Fruit fly (Drosophila melanogaster) whole organism, embryonic: Measurements from ENCODE around the gene CG6569.

Source experiments
- Bgb ChIP-seq: fragments of 200-800 bp; sonication (Bioruptor generic); IDR thresholded peaks from 2 replicates; pipeline ENCODE4 v1.3.6; 2022; ENCODE audit warnings: missing biosample characterization, missing genetic modification characterization; ENCODE audit not compliant: partially characterized antibody
- Blimp-1 ChIP-seq: fragments of 200-800 bp; sonication (Bioruptor generic); optimal IDR thresholded peaks from 3 replicates; lab custom pipeline; 2018; ENCODE audit warnings: missing biosample characterization, missing genetic modification characterization, mild to moderate bottlenecking, moderate library complexity, missing genetic modification reagents
- CG11560 ChIP-seq: fragments of 200-800 bp; sonication (Bioruptor generic); IDR thresholded peaks from 3 replicates; pipeline ENCODE4 v1.3.6; 2022; ENCODE audit warnings: missing biosample characterization, missing genetic modification characterization
- CG12104 ChIP-seq: fragments of 200-800 bp; sonication (Bioruptor generic); optimal IDR thresholded peaks from 3 replicates; lab custom pipeline; 2016; ENCODE audit warnings: missing biosample characterization, missing genetic modification characterization
- CG12155 ChIP-seq: fragments of 200-800 bp; sonication (Bioruptor generic); optimal IDR thresholded peaks from 3 replicates; lab custom pipeline; 2016; ENCODE audit warnings: missing biosample characterization, missing genetic modification characterization
- CG14710 ChIP-seq: fragments of 200-800 bp; sonication (Bioruptor generic); optimal IDR thresholded peaks from 3 replicates; lab custom pipeline; 2019; ENCODE audit warnings: missing biosample characterization, mild to moderate bottlenecking, missing genetic modification characterization, moderate library complexity
- CG15269 ChIP-seq: fragments of 200-800 bp; sonication (Bioruptor generic); optimal IDR thresholded peaks from 2 replicates; lab custom pipeline; 2018; ENCODE audit warnings: missing biosample characterization, mild to moderate bottlenecking, missing genetic modification characterization, moderate library complexity
- CG17361 ChIP-seq: fragments of 200-800 bp; sonication (Bioruptor generic); IDR thresholded peaks from 3 replicates; pipeline ENCODE4 v1.3.6; 2022; ENCODE audit warnings: missing biosample characterization, missing genetic modification characterization
- CG17385 ChIP-seq: fragments of 200-800 bp; sonication (Bioruptor generic); optimal IDR thresholded peaks from 3 replicates; lab custom pipeline; 2018; ENCODE audit warnings: missing biosample characterization, mild to moderate bottlenecking, missing genetic modification characterization
- CG17568 ChIP-seq: fragments of 200-800 bp; sonication (Bioruptor generic); optimal IDR thresholded peaks from 2 replicates; lab custom pipeline; 2018; ENCODE audit warnings: missing biosample characterization, mild to moderate bottlenecking, missing genetic modification characterization, moderate library complexity
- CG17829 ChIP-seq: fragments of 200-800 bp; optimal IDR thresholded peaks from 2 replicates; lab custom pipeline; 2019; ENCODE audit warnings: missing biosample characterization, mild to moderate bottlenecking, missing genetic modification characterization, moderate library complexity
- CG18262 ChIP-seq: fragments of 200-800 bp; optimal IDR thresholded peaks from 3 replicates; lab custom pipeline; 2019; ENCODE audit warnings: missing biosample characterization, mild to moderate bottlenecking, missing genetic modification characterization, moderate library complexity
- CG2120 ChIP-seq: fragments of 200-800 bp; sonication (Bioruptor generic); optimal IDR thresholded peaks from 3 replicates; lab custom pipeline; 2016; ENCODE audit warnings: missing biosample characterization, missing genetic modification characterization
- CG2712 ChIP-seq: fragments of 200-800 bp; optimal IDR thresholded peaks from 3 replicates; lab custom pipeline; 2019; ENCODE audit warnings: missing biosample characterization, mild to moderate bottlenecking, missing genetic modification characterization, moderate library complexity
- CG30403 ChIP-seq: fragments of 200-800 bp; sonication (Bioruptor generic); optimal IDR thresholded peaks from 3 replicates; lab custom pipeline; 2016; ENCODE audit warnings: missing biosample characterization, missing genetic modification characterization
- CG31365 ChIP-seq: fragments of 200-800 bp; sonication (Bioruptor generic); optimal IDR thresholded peaks from 2 replicates; lab custom pipeline; 2018; ENCODE audit warnings: missing biosample characterization, mild to moderate bottlenecking, missing genetic modification characterization
- CG3163 ChIP-seq: fragments of 200-800 bp; sonication (Bioruptor generic); optimal IDR thresholded peaks from 3 replicates; lab custom pipeline; 2016; ENCODE audit warnings: missing biosample characterization, missing genetic modification characterization
- CG3281 ChIP-seq: fragments of 200-800 bp; sonication (Bioruptor generic); optimal IDR thresholded peaks from 3 replicates; lab custom pipeline; 2017; ENCODE audit warnings: missing biosample characterization, mild to moderate bottlenecking, missing genetic modification characterization
- CG3995 ChIP-seq: fragments of 200-800 bp; sonication (Bioruptor generic); optimal IDR thresholded peaks from 3 replicates; lab custom pipeline; 2016; ENCODE audit warnings: missing biosample characterization, missing genetic modification characterization
- CG5953 ChIP-seq: fragments of 200-800 bp; sonication (Bioruptor generic); IDR thresholded peaks from 2 replicates; pipeline ENCODE4 v1.3.6; 2022; ENCODE audit warnings: missing biosample characterization, missing genetic modification characterization
- CG6765 ChIP-seq: fragments of 200-800 bp; sonication (Bioruptor generic); optimal IDR thresholded peaks from 3 replicates; lab custom pipeline; 2017; ENCODE audit warnings: missing biosample characterization, mild to moderate bottlenecking, missing genetic modification characterization
- CG7556 ChIP-seq: fragments of 200-800 bp; sonication (Bioruptor generic); optimal IDR thresholded peaks from 2 replicates; lab custom pipeline; 2017; ENCODE audit warnings: missing biosample characterization, mild to moderate bottlenecking, missing genetic modification characterization
- CG7839 ChIP-seq: fragments of 200-800 bp; sonication (Bioruptor generic); optimal IDR thresholded peaks from 3 replicates; lab custom pipeline; 2018; ENCODE audit warnings: missing biosample characterization, mild to moderate bottlenecking, missing genetic modification characterization, moderate library complexity
- CG8281 ChIP-seq: fragments of 200-800 bp; sonication (Bioruptor generic); optimal IDR thresholded peaks from 2 replicates; lab custom pipeline; 2018; ENCODE audit warnings: missing biosample characterization, mild to moderate bottlenecking, missing genetic modification characterization, moderate library complexity
- Deaf1 ChIP-seq: fragments of 200-800 bp; optimal IDR thresholded peaks from 3 replicates; lab custom pipeline; 2019; ENCODE audit warnings: missing biosample characterization, mild to moderate bottlenecking, missing genetic modification characterization, moderate library complexity
- H2.0 ChIP-seq: fragments of 200-800 bp; sonication (Bioruptor generic); IDR thresholded peaks from 2 replicates; pipeline ENCODE4 v1.3.6; 2022; ENCODE audit warnings: missing biosample characterization, missing genetic modification characterization
- HLHmδ ChIP-seq: fragments of 200-800 bp; sonication (Bioruptor generic); optimal IDR thresholded peaks from 2 replicates; lab custom pipeline; 2018; ENCODE audit warnings: missing biosample characterization, mild to moderate bottlenecking, missing genetic modification characterization, moderate library complexity
- Hmr ChIP-seq: fragments of 200-800 bp; sonication (Bioruptor generic); optimal IDR thresholded peaks from 3 replicates; lab custom pipeline; 2017; ENCODE audit warnings: mild to moderate bottlenecking, missing biosample characterization, missing genetic modification reagents, missing genetic modification characterization
- Hr51 ChIP-seq, 2 experiments: fragments of 200-800 bp; sonication (Bioruptor generic); optimal IDR thresholded peaks; 2 replicates in 1 of 2; 3 replicates in 1 of 2; lab custom pipeline; 2016 to 2018; ENCODE audit warnings: missing biosample characterization in 2 of 2, missing genetic modification characterization in 2 of 2, mild to moderate bottlenecking in 1 of 2, moderate library complexity in 1 of 2
- Med ChIP-seq: fragments of 200-800 bp; sonication (Bioruptor generic); peaks from one replicate; lab custom pipeline; 2016; ENCODE audit warnings: missing biosample characterization, missing genetic modification characterization, mild to moderate bottlenecking, inconsistent platforms, moderate library complexity
- Meics ChIP-seq: fragments of 200-800 bp; sonication (Bioruptor generic); optimal IDR thresholded peaks from 2 replicates; lab custom pipeline; 2017; ENCODE audit warnings: missing biosample characterization, mild to moderate bottlenecking, missing genetic modification characterization
- Myb ChIP-seq: fragments of 200-800 bp; sonication (Bioruptor generic); optimal IDR thresholded peaks from 2 replicates; lab custom pipeline; 2016; ENCODE audit warnings: missing biosample characterization, missing genetic modification characterization
- Xrp1 ChIP-seq: fragments of 200-800 bp; sonication (Bioruptor generic); IDR thresholded peaks from 2 replicates; pipeline ENCODE4 v1.3.6; 2022; ENCODE audit warnings: missing biosample characterization, missing genetic modification characterization
- bab2 ChIP-seq: fragments of 200-800 bp; sonication (Bioruptor generic); optimal IDR thresholded peaks from 2 replicates; lab custom pipeline; 2016; ENCODE audit warnings: missing biosample characterization, missing genetic modification characterization
- bowl ChIP-seq: fragments of 200-800 bp; sonication (Bioruptor generic); IDR thresholded peaks from 2 replicates; pipeline ENCODE4 v1.3.6; 2022; ENCODE audit warnings: missing biosample characterization, missing genetic modification characterization
- cas ChIP-seq: fragments of 200-800 bp; sonication (Bioruptor generic); IDR thresholded peaks from 2 replicates; pipeline ENCODE4 v1.3.6; 2022; ENCODE audit warnings: missing biosample characterization, missing genetic modification characterization
- crol ChIP-seq: fragments of 200-800 bp; sonication (Bioruptor generic); IDR thresholded peaks from 2 replicates; pipeline ENCODE4 v1.3.6; 2022; ENCODE audit warnings: missing biosample characterization, missing genetic modification characterization
- dmrt11E ChIP-seq: fragments of 200-800 bp; sonication (Bioruptor generic); optimal IDR thresholded peaks from 3 replicates; lab custom pipeline; 2018; ENCODE audit warnings: missing biosample characterization, mild to moderate bottlenecking, missing genetic modification characterization, moderate library complexity
- dmrt99B ChIP-seq: fragments of 200-800 bp; sonication (Bioruptor generic); optimal IDR thresholded peaks from 2 replicates; lab custom pipeline; 2018; ENCODE audit warnings: missing biosample characterization, mild to moderate bottlenecking, missing genetic modification characterization, moderate library complexity
- dysf ChIP-seq: fragments of 200-800 bp; sonication (Bioruptor generic); IDR thresholded peaks from 3 replicates; pipeline ENCODE4 v1.3.6; 2022; ENCODE audit warnings: missing biosample characterization, missing genetic modification characterization
- psq ChIP-seq: fragments of 200-800 bp; sonication (Bioruptor generic); optimal IDR thresholded peaks from 2 replicates; lab custom pipeline; 2017; ENCODE audit warnings: missing biosample characterization, missing genetic modification characterization
- shn ChIP-seq: fragments of 200-800 bp; sonication (Bioruptor generic); optimal IDR thresholded peaks from 3 replicates; lab custom pipeline; 2016; ENCODE audit warnings: missing biosample characterization, missing genetic modification characterization
- ssp ChIP-seq: fragments of 200-800 bp; sonication (Bioruptor generic); IDR thresholded peaks from 2 replicates; pipeline ENCODE4 v1.3.6; 2022; ENCODE audit warnings: missing biosample characterization, missing genetic modification characterization
- sug ChIP-seq: fragments of 200-800 bp; optimal IDR thresholded peaks from 2 replicates; lab custom pipeline; 2019; ENCODE audit warnings: missing biosample characterization, mild to moderate bottlenecking, missing genetic modification characterization, moderate library complexity
- trh ChIP-seq: fragments of 200-800 bp; sonication (Bioruptor generic); optimal IDR thresholded peaks from 2 replicates; lab custom pipeline; 2016; ENCODE audit warnings: missing biosample characterization, missing genetic modification characterization
- tup ChIP-seq: fragments of 200-800 bp; sonication (Bioruptor generic); optimal IDR thresholded peaks from 2 replicates; lab custom pipeline; 2016; ENCODE audit warnings: missing biosample characterization, mild to moderate bottlenecking, missing genetic modification characterization, moderate library complexity
- unpg ChIP-seq: fragments of 200-800 bp; sonication (Bioruptor generic); optimal IDR thresholded peaks from 3 replicates; lab custom pipeline; 2018; ENCODE audit warnings: missing biosample characterization, mild to moderate bottlenecking, missing genetic modification characterization, moderate library complexity
- vnd ChIP-seq: fragments of 200-800 bp; sonication (Bioruptor generic); IDR thresholded peaks from 3 replicates; pipeline ENCODE4 v1.3.6; 2022; ENCODE audit warnings: missing biosample characterization, missing genetic modification characterization; ENCODE audit not compliant: partially characterized antibody
- zf30C ChIP-seq: fragments of 200-800 bp; sonication (Bioruptor generic); optimal IDR thresholded peaks from 3 replicates; lab custom pipeline; 2018; ENCODE audit warnings: missing biosample characterization, mild to moderate bottlenecking, missing genetic modification characterization

The CG6569 gene

dm6 chr3R:21852579-21853233 lies 15.0 kb downstream of the CG6569 start (continued):
- peak; percentile 78 for TF ChIP-seq Med
- TF ChIP-seq CG12155, result peak; percentile 10
- TF ChIP-seq CG17361 (GFP tag; lab: Robert Waterston, UW), result 0 out of 3 replicates have a peak, but pooled peaks have one; percentile 31
- peak; percentile 29 for TF ChIP-seq dmrt99B (tag; lab: Kevin White, UChicago)
- TF ChIP-seq bowl (GFP tag; lab: Robert Waterston, UW), result no peak
- no peak for TF ChIP-seq bab2 (GFP tag; lab: Kevin White, UChicago)
- peak; percentile 51 for TF ChIP-seq Hmr (GFP tag; lab: Kevin White, UChicago)
- no peak for TF ChIP-seq CG8281 (tag; lab: Kevin White, UChicago)
- peak; percentile 16 for TF ChIP-seq CG12104
- TF ChIP-seq CG3163, result peak; percentile 6
- TF ChIP-seq CG11560, result no peak
- TF ChIP-seq CG7556 (GFP tag; lab: Kevin White, UChicago), result peak; percentile 46
- TF ChIP-seq dmrt11E (tag; lab: Kevin White, UChicago), result no peak
- peak; percentile 69 for TF ChIP-seq CG2120
- TF ChIP-seq H2.0 (GFP tag; lab: Robert Waterston, UW), result no peak
- peak; percentile 26 for TF ChIP-seq CG17385 (GFP tag; lab: Kevin White, UChicago)
- peak; percentile 79 for TF ChIP-seq psq (GFP tag; lab: Kevin White, UChicago)
- peak; percentile 12 for TF ChIP-seq sug (tag; lab: Kevin White, UChicago)
- peak; percentile 37 for TF ChIP-seq CG3281 (GFP tag; lab: Kevin White, UChicago)
- no peak for TF ChIP-seq CG6765 (GFP tag; lab: Kevin White, UChicago)
- TF ChIP-seq Meics (GFP tag; lab: Kevin White, UChicago), result peak; percentile 59
- peak; percentile 42 for TF ChIP-seq CG15269
- TF ChIP-seq CG2712 (tag; lab: Kevin White, UChicago), result peak; percentile 43
- TF ChIP-seq Bgb (GFP tag; lab: Robert Waterston, UW), result 0 out of 2 replicates have a peak, but pooled peaks have one; percentile 21
- peak; percentile 31 for TF ChIP-seq CG30403 (GFP tag; lab: Kevin White, UChicago)
- peak; percentile 2 for TF ChIP-seq shn
- TF ChIP-seq CG17568 (GFP tag; lab: Kevin White, UChicago), result peak; percentile 11
- TF ChIP-seq Blimp-1 (GFP tag; lab: Kevin White, UChicago), result peak; percentile 14
- no peak for TF ChIP-seq CG5953 (GFP tag; lab: Robert Waterston, UW)
- peak; percentile 19 for TF ChIP-seq unpg (GFP tag; lab: Kevin White, UChicago)
- peak; percentile 10 for TF ChIP-seq Deaf1 (tag; lab: Kevin White, UChicago)
- no peak for TF ChIP-seq ssp (GFP tag; lab: Robert Waterston, UW)
- TF ChIP-seq zf30C (GFP tag; lab: Kevin White, UChicago), result no peak
- peak in 1 of 2 experiments; percentile 36 for TF ChIP-seq Hr51 (GFP tag; optimal IDR thresholded peaks at IDR 0.05; lab: Kevin White, UChicago)
- TF ChIP-seq CG7839 (tag; lab: Kevin White, UChicago), result peak; percentile 45
- TF ChIP-seq CG31365 (tag; lab: Kevin White, UChicago), result no peak
- TF ChIP-seq trh, result no peak
- peak; percentile 70 for TF ChIP-seq crol (GFP tag; lab: Robert Waterston, UW)
- TF ChIP-seq CG18262 (tag; lab: Kevin White, UChicago), result no peak
- TF ChIP-seq CG14710 (tag; lab: Kevin White, UChicago), result peak; percentile 4
- no peak for TF ChIP-seq HLHmδ (GFP tag; lab: Kevin White, UChicago)
- TF ChIP-seq tup, result no peak
- TF ChIP-seq Xrp1 (GFP tag; lab: Robert Waterston, UW), result peak; percentile 26; the same call in 1 of the 2 replicates
- peak; percentile 9 for TF ChIP-seq Myb (GFP tag; lab: Kevin White, UChicago)
- no peak for TF ChIP-seq CG3995 (GFP tag; lab: Kevin White, UChicago)
- TF ChIP-seq dysf, result peak; percentile 44; the same call in 2 of the 3 replicates
- TF ChIP-seq cas, result no peak
- TF ChIP-seq vnd (GFP tag; lab: Robert Waterston, UW), result no peak
- no peak for TF ChIP-seq CG17829 (tag; lab: Kevin White, UChicago)
